Fruit fly (Drosophila melanogaster) whole organism, embryonic: ENCODE data around the gene Acf.
A peak's percentile ranks its signal among the peaks of the same experiment; 100 is the strongest.

Experiments
- Ada2b ChIP-seq: fragments of 200-800 bp; sonication (Bioruptor generic); IDR thresholded peaks from 2 replicates; pipeline ENCODE4 v1.3.6; 2022; ENCODE audit warnings: missing biosample characterization, missing genetic modification characterization
- Bdp1 ChIP-seq: fragments of 200-800 bp; sonication (Bioruptor generic); optimal IDR thresholded peaks from 3 replicates; lab custom pipeline; 2016; ENCODE audit warnings: missing biosample characterization, missing genetic modification characterization
- Blimp-1 ChIP-seq: fragments of 200-800 bp; sonication (Bioruptor generic); optimal IDR thresholded peaks from 3 replicates; lab custom pipeline; 2018; ENCODE audit warnings: missing biosample characterization, missing genetic modification characterization, mild to moderate bottlenecking, moderate library complexity, missing genetic modification reagents
- Bteb2 ChIP-seq: fragments of 200-800 bp; sonication (Bioruptor generic); optimal IDR thresholded peaks from 2 replicates; lab custom pipeline; 2016; ENCODE audit warnings: missing biosample characterization, missing genetic modification characterization
- C15 ChIP-seq: fragments of 200-800 bp; sonication (Bioruptor generic); IDR thresholded peaks from 3 replicates; pipeline ENCODE4 v1.3.6; 2022; ENCODE audit warnings: missing biosample characterization, missing genetic modification characterization
- CG10274 ChIP-seq: fragments of 200-800 bp; sonication (Bioruptor generic); optimal IDR thresholded peaks from 3 replicates; lab custom pipeline; 2017; ENCODE audit warnings: missing biosample characterization, mild to moderate bottlenecking, missing genetic modification characterization
- CG10979 ChIP-seq: fragments of 200-800 bp; sonication (Bioruptor generic); optimal IDR thresholded peaks from 2 replicates; lab custom pipeline; 2018; ENCODE audit warnings: missing biosample characterization, mild to moderate bottlenecking, missing genetic modification characterization, moderate library complexity
- CG11085 ChIP-seq: fragments of 200-800 bp; sonication (Bioruptor generic); IDR thresholded peaks from 2 replicates; pipeline ENCODE4 v1.3.6; 2022; ENCODE audit warnings: missing biosample characterization, missing genetic modification characterization
- CG12744 ChIP-seq: fragments of 200-800 bp; sonication (Bioruptor generic); optimal IDR thresholded peaks from 2 replicates; lab custom pipeline; 2016; ENCODE audit warnings: missing biosample characterization, missing genetic modification characterization
- CG13296 ChIP-seq: fragments of 200-800 bp; sonication (Bioruptor generic); optimal IDR thresholded peaks from 3 replicates; lab custom pipeline; 2018; ENCODE audit warnings: missing biosample characterization, mild to moderate bottlenecking, missing genetic modification characterization
- CG14441 ChIP-seq: fragments of 200-800 bp; sonication (Bioruptor generic); IDR thresholded peaks from 2 replicates; pipeline ENCODE4 v1.3.6; 2022; ENCODE audit warnings: missing biosample characterization, missing genetic modification characterization
- CG15073 ChIP-seq: fragments of 200-800 bp; sonication (Bioruptor generic); optimal IDR thresholded peaks from 2 replicates; lab custom pipeline; 2016; ENCODE audit warnings: missing biosample characterization, missing genetic modification characterization
- CG17186 ChIP-seq: fragments of 200-800 bp; sonication (Bioruptor generic); optimal IDR thresholded peaks from 3 replicates; lab custom pipeline; 2017; ENCODE audit warnings: missing biosample characterization, missing genetic modification reagents, missing genetic modification characterization
- CG17328 ChIP-seq: fragments of 200-800 bp; sonication (Bioruptor generic); IDR thresholded peaks from 2 replicates; pipeline ENCODE4 v1.3.6; 2022; ENCODE audit warnings: missing biosample characterization, missing genetic modification characterization
- CG17829 ChIP-seq: fragments of 200-800 bp; optimal IDR thresholded peaks from 2 replicates; lab custom pipeline; 2019; ENCODE audit warnings: missing biosample characterization, mild to moderate bottlenecking, missing genetic modification characterization, moderate library complexity
- CG18764 ChIP-seq: fragments of 200-800 bp; sonication (Bioruptor generic); optimal IDR thresholded peaks from 3 replicates; lab custom pipeline; 2016; ENCODE audit warnings: missing biosample characterization, missing genetic modification characterization
- CG2202 ChIP-seq: fragments of 200-800 bp; sonication (Bioruptor generic); optimal IDR thresholded peaks from 2 replicates; lab custom pipeline; 2018; ENCODE audit warnings: missing biosample characterization, mild to moderate bottlenecking, missing genetic modification characterization
- CG2678 ChIP-seq: fragments of 200-800 bp; sonication (Bioruptor generic); optimal IDR thresholded peaks from 3 replicates; lab custom pipeline; 2019; ENCODE audit warnings: missing biosample characterization, mild to moderate bottlenecking, missing genetic modification characterization, moderate library complexity
- CG2875 ChIP-seq: fragments of 200-800 bp; sonication (Bioruptor generic); optimal IDR thresholded peaks from 2 replicates; lab custom pipeline; 2017; ENCODE audit warnings: missing biosample characterization, mild to moderate bottlenecking, missing genetic modification characterization, missing genetic modification reagents
- CG32532 ChIP-seq: fragments of 200-800 bp; sonication (Bioruptor generic); IDR thresholded peaks from 2 replicates; pipeline ENCODE4 v1.3.6; 2022; ENCODE audit warnings: missing biosample characterization, missing genetic modification characterization
- CG3838 ChIP-seq: fragments of 200-800 bp; sonication (Bioruptor generic); optimal IDR thresholded peaks from 3 replicates; lab custom pipeline; 2016; ENCODE audit warnings: missing biosample characterization, missing genetic modification characterization
- CG4282 ChIP-seq: fragments of 200-800 bp; sonication (Bioruptor generic); optimal IDR thresholded peaks from 2 replicates; lab custom pipeline; 2016; ENCODE audit warnings: missing biosample characterization, missing genetic modification characterization
- CG4360 ChIP-seq: fragments of 200-800 bp; sonication (Bioruptor generic); IDR thresholded peaks from 2 replicates; pipeline ENCODE4 v1.3.6; 2022; ENCODE audit warnings: missing biosample characterization, missing genetic modification characterization
- CG6683 ChIP-seq: fragments of 200-800 bp; sonication (Bioruptor generic); optimal IDR thresholded peaks from 2 replicates; lab custom pipeline; 2017; ENCODE audit warnings: missing biosample characterization, mild to moderate bottlenecking, missing genetic modification characterization, missing genetic modification reagents
- CG8359 ChIP-seq: fragments of 200-800 bp; sonication (Bioruptor generic); optimal IDR thresholded peaks from 2 replicates; lab custom pipeline; 2017; ENCODE audit warnings: missing biosample characterization, mild to moderate bottlenecking, missing genetic modification characterization, borderline replicate concordance
- CG9437 ChIP-seq: fragments of 200-800 bp; sonication (Bioruptor generic); optimal IDR thresholded peaks from 2 replicates; lab custom pipeline; 2018; ENCODE audit warnings: missing biosample characterization, mild to moderate bottlenecking, missing genetic modification characterization
- CG9727 ChIP-seq: fragments of 200-800 bp; sonication (Bioruptor generic); optimal IDR thresholded peaks from 3 replicates; lab custom pipeline; 2017; ENCODE audit warnings: missing biosample characterization, mild to moderate bottlenecking, missing genetic modification characterization
- CG9797 ChIP-seq: fragments of 200-800 bp; sonication (Bioruptor generic); optimal IDR thresholded peaks from 3 replicates; lab custom pipeline; 2018; ENCODE audit warnings: missing biosample characterization, mild to moderate bottlenecking, missing genetic modification characterization
- CoRest ChIP-seq: fragments of 200-800 bp; sonication (Bioruptor generic); optimal IDR thresholded peaks from 3 replicates; lab custom pipeline; 2018; ENCODE audit warnings: missing biosample characterization, mild to moderate bottlenecking, missing genetic modification characterization, moderate library complexity
- Ets97D ChIP-seq: fragments of 200-800 bp; sonication (Bioruptor generic); optimal IDR thresholded peaks from 3 replicates; lab custom pipeline; 2016; ENCODE audit warnings: missing biosample characterization, missing genetic modification characterization
- H15 ChIP-seq: fragments of 200-800 bp; sonication (Bioruptor generic); IDR thresholded peaks from 3 replicates; pipeline ENCODE4 v1.3.6; 2022; ENCODE audit warnings: missing biosample characterization, missing genetic modification characterization
- HHEX ChIP-seq: fragments of 200-800 bp; sonication (Bioruptor generic); optimal IDR thresholded peaks from 3 replicates; lab custom pipeline; 2017; ENCODE audit warnings: missing biosample characterization, mild to moderate bottlenecking, missing genetic modification characterization, missing genetic modification reagents
- Lhr ChIP-seq: fragments of 200-800 bp; sonication (Bioruptor generic); optimal IDR thresholded peaks from 3 replicates; lab custom pipeline; 2017; ENCODE audit warnings: mild to moderate bottlenecking, missing biosample characterization, missing genetic modification reagents, missing genetic modification characterization
- MBD-R2 ChIP-seq: fragments of 200-800 bp; sonication (Bioruptor generic); IDR thresholded peaks from 2 replicates; pipeline ENCODE4 v1.3.6; 2022; ENCODE audit warnings: missing biosample characterization, missing genetic modification characterization
- Meics ChIP-seq: fragments of 200-800 bp; sonication (Bioruptor generic); optimal IDR thresholded peaks from 2 replicates; lab custom pipeline; 2017; ENCODE audit warnings: missing biosample characterization, mild to moderate bottlenecking, missing genetic modification characterization
- Myb ChIP-seq: fragments of 200-800 bp; sonication (Bioruptor generic); optimal IDR thresholded peaks from 2 replicates; lab custom pipeline; 2016; ENCODE audit warnings: missing biosample characterization, missing genetic modification characterization
- NK7.1 ChIP-seq: fragments of 200-800 bp; sonication (Bioruptor generic); optimal IDR thresholded peaks from 3 replicates; lab custom pipeline; 2016; ENCODE audit warnings: missing biosample characterization, missing genetic modification characterization
- aop ChIP-seq: fragments of 200-800 bp; sonication (Bioruptor generic); IDR thresholded peaks from 2 replicates; pipeline ENCODE4 v1.3.6; 2022; ENCODE audit warnings: missing biosample characterization, missing genetic modification characterization
- crol ChIP-seq: fragments of 200-800 bp; sonication (Bioruptor generic); IDR thresholded peaks from 2 replicates; pipeline ENCODE4 v1.3.6; 2022; ENCODE audit warnings: missing biosample characterization, missing genetic modification characterization
- gro ChIP-seq: fragments of 200-800 bp; sonication (Bioruptor generic); optimal IDR thresholded peaks from 2 replicates; lab custom pipeline; 2016; ENCODE audit warnings: missing biosample characterization, missing genetic modification characterization
- maf-S ChIP-seq: fragments of 200-800 bp; sonication (Bioruptor generic); optimal IDR thresholded peaks from 2 replicates; lab custom pipeline; 2016; ENCODE audit warnings: missing biosample characterization, missing genetic modification characterization
- mam ChIP-seq: fragments of 200-800 bp; sonication (Bioruptor generic); optimal IDR thresholded peaks from 3 replicates; lab custom pipeline; 2016; ENCODE audit warnings: missing biosample characterization, missing genetic modification characterization
- pfk ChIP-seq: fragments of 200-800 bp; sonication (Bioruptor generic); optimal IDR thresholded peaks from 2 replicates; lab custom pipeline; 2018; ENCODE audit warnings: missing biosample characterization, mild to moderate bottlenecking, missing genetic modification characterization, moderate library complexity
- pho ChIP-seq: fragments of 200-800 bp; sonication (Bioruptor generic); optimal IDR thresholded peaks from 2 replicates; lab custom pipeline; 2016; ENCODE audit warnings: missing biosample characterization, missing genetic modification characterization
- pros ChIP-seq: fragments of 200-800 bp; sonication (Bioruptor generic); optimal IDR thresholded peaks from 3 replicates; lab custom pipeline; 2019; ENCODE audit warnings: missing biosample characterization, mild to moderate bottlenecking, missing genetic modification characterization, moderate library complexity
- slou ChIP-seq: fragments of 200-800 bp; sonication (Bioruptor generic); optimal IDR thresholded peaks from 3 replicates; lab custom pipeline; 2016; ENCODE audit warnings: missing biosample characterization, missing genetic modification characterization
- trh ChIP-seq: fragments of 200-800 bp; sonication (Bioruptor generic); optimal IDR thresholded peaks from 2 replicates; lab custom pipeline; 2016; ENCODE audit warnings: missing biosample characterization, missing genetic modification characterization
- tup ChIP-seq: fragments of 200-800 bp; sonication (Bioruptor generic); optimal IDR thresholded peaks from 2 replicates; lab custom pipeline; 2016; ENCODE audit warnings: missing biosample characterization, mild to moderate bottlenecking, missing genetic modification characterization, moderate library complexity
- usp ChIP-seq: fragments of >200 bp; optimal IDR thresholded peaks from 2 replicates; lab custom pipeline; 2017; ENCODE audit warnings: missing biosample characterization, missing genetic modification characterization
- zfh2 ChIP-seq: fragments of 200-800 bp; sonication (Bioruptor generic); optimal IDR thresholded peaks from 2 replicates; lab custom pipeline; 2016; ENCODE audit warnings: missing biosample characterization, missing genetic modification characterization

Acf gene

DNA sequence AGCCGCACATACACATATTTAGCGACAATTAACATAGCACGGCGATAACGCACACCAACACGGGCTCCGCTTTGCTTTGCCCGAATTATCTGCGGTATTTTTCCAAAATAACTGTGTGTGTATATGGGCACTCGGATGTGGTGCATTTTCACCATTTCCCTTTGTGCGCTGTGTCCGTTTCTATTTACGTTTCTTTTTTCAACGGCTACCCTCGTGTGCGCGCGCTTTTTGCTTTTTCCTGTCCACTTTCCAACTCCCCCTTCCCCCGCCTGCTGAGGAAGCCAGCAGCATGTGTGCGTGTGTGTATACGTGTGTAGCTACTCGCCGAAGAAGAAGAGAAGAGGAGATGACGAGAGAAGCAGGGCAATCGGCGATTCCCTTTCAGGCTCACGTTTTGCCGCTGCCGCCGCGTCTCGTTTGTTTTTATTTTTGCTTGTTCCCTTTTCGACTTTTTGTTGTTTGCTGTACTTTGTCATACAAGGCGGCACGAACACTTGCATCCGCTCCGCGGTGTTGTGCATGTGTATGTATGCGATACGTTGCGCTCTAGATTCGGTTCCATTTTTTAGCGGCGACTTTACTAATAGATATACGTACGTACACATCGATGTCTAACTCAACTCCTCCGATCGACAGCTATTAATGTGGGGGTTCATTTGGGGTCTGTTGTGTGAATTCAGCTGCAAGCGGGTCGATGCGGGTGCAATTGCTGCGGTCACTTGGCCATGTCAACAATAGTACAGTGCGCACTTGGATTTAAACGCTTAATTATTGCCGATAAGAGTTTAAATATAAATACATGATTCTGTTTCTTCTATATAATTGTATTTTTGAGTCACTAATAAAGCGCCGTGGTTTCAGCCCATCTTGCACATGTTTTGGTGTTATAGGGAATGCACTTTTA is 45.4 kb upstream of the Acf start (continued):
- TF ChIP-seq CG17829 (tag; lab: Kevin White, UChicago) (peak; percentile 56), tup (no peak), CG17328 (no peak), CG9437 (GFP tag; lab: Kevin White, UChicago) (no peak), CG18764 (GFP tag; lab: Kevin White, UChicago) (no peak), Blimp-1 (GFP tag; lab: Kevin White, UChicago) (no peak), Myb (GFP tag; lab: Kevin White, UChicago) (no peak), HHEX (no peak), CG14441 (no peak), CG11085 (no peak), crol (GFP tag; lab: Robert Waterston, UW) (no peak), Meics (GFP tag; lab: Kevin White, UChicago) (no peak), CG9727 (no peak), CG2875 (GFP tag; lab: Kevin White, UChicago) (no peak), CG32532 (GFP tag; lab: Robert Waterston, UW) (no peak), mam (GFP tag; lab: Kevin White, UChicago) (no peak), aop (no peak), C15 (no peak), gro (no peak), CG6683 (no peak), pfk (GFP tag; lab: Kevin White, UChicago) (peak; percentile 42), usp (GFP tag; lab: Kevin White, UChicago) (no peak), slou (GFP tag; lab: Kevin White, UChicago) (no peak), CG15073 (GFP tag; lab: Kevin White, UChicago) (no peak), Bteb2 (GFP tag; lab: Kevin White, UChicago) (no peak), NK7.1 (GFP tag; lab: Kevin White, UChicago) (no peak), pros (GFP tag; lab: Kevin White, UChicago) (peak; percentile 44), Bdp1 (GFP tag; lab: Kevin White, UChicago) (no peak), CG12744 (GFP tag; lab: Kevin White, UChicago) (no peak), pho (GFP tag; lab: Kevin White, UChicago) (no peak), Ada2b (GFP tag; lab: Robert Waterston, UW) (no peak), CG2678 (no peak), CoRest (tag; lab: Kevin White, UChicago) (no peak), H15 (GFP tag; lab: Robert Waterston, UW) (no peak), zfh2 (GFP tag; lab: Kevin White, UChicago) (no peak), CG3838 (GFP tag; lab: Kevin White, UChicago) (no peak), CG4282 (GFP tag; lab: Kevin White, UChicago) (no peak), CG2202 (no peak), Lhr (GFP tag; lab: Kevin White, UChicago) (no peak), CG13296 (GFP tag; lab: Kevin White, UChicago) (no peak), CG10274 (GFP tag; lab: Kevin White, UChicago) (no peak), trh (GFP tag; lab: Kevin White, UChicago) (no peak), CG9797 (GFP tag; lab: Kevin White, UChicago) (no peak), Ets97D (GFP tag; lab: Kevin White, UChicago) (peak; percentile 34), MBD-R2 (no peak), CG10979 (tag; lab: Kevin White, UChicago) (no peak), CG4360 (no peak), CG17186 (no peak), CG8359 (GFP tag; lab: Kevin White, UChicago) (no peak), maf-S (GFP tag; lab: Kevin White, UChicago) (no peak)
